Fruit fly (Drosophila melanogaster): ENCODE results near the gene NP15.6.

DNA sequence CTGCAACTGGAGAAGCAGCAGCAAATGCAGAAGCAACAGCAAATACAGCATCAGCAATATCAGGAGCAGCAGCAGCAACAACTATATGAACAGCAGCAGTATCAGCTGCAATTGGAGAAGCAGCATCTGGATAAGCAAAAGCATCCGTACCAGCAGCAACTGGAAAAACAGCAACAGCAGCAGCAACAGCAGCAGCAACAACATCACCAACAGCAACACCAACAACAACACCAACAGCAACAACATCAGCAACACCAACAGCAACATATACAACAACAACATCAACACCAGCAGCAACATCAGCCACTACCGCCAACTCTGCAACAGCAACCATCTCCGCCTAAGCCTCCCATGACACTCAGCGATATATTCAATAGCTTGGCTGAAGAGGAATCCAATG is 13.5 kb downstream of the NP15.6 start:
- TF ChIP-seq CG2120 (GFP tag; optimal IDR thresholded peaks at IDR 0.05): no peak
- no peak for TF ChIP-seq CG33557 (GFP tag; optimal IDR thresholded peaks at IDR 0.05)
- no peak for TF ChIP-seq Awh (GFP tag; IDR thresholded peaks at IDR 0.05)
- no peak for TF ChIP-seq luna (GFP tag; optimal IDR thresholded peaks at IDR 0.05)
- TF ChIP-seq CG9876 (GFP tag; optimal IDR thresholded peaks at IDR 0.05): no peak
- TF ChIP-seq br (optimal IDR thresholded peaks at IDR 0.05): no peak
- TF ChIP-seq CG1024 (GFP tag; IDR thresholded peaks at IDR 0.05): no peak
- TF ChIP-seq sisA (GFP tag; IDR thresholded peaks at IDR 0.05): no peak
- no peak for TF ChIP-seq NfI (GFP tag; optimal IDR thresholded peaks at IDR 0.05)
- TF ChIP-seq CG7987 (GFP tag; optimal IDR thresholded peaks at IDR 0.05): no peak
- no peak for TF ChIP-seq CG8478 (optimal IDR thresholded peaks at IDR 0.05)
- no peak for TF ChIP-seq Six4 (GFP tag; optimal IDR thresholded peaks at IDR 0.05)
- TF ChIP-seq nmo (GFP tag; optimal IDR thresholded peaks at IDR 0.05): no peak
- TF ChIP-seq Blimp-1 (GFP tag; optimal IDR thresholded peaks at IDR 0.05): no peak

Measured in whole organism, embryonic.